Worm (Caenorhabditis elegans) whole organism, young adult: Measurements from ENCODE around the gene puf-12.

Experiments used
- D2030.7 ChIP-seq: fragments of 200-800 bp; sonication (Bioruptor generic); IDR thresholded peaks from 2 replicates; pipeline ENCODE4 v1.3.6; 2022; ENCODE audit warnings: missing genetic modification reagents, missing genetic modification characterization, missing compliant biosample characterization
- F10E7.11 ChIP-seq: sonication (generic microtip); optimal IDR thresholded peaks from 2 replicates; lab custom pipeline; 2017; ENCODE audit warnings: mild to moderate bottlenecking, missing genetic modification characterization, moderate library complexity, missing compliant biosample characterization
- F33H1.4 ChIP-seq: fragments of 200-800 bp; sonication (Bioruptor generic); IDR thresholded peaks from 2 replicates; pipeline ENCODE4 v1.3.6; 2022; ENCODE audit warnings: missing genetic modification reagents, missing genetic modification characterization, missing compliant biosample characterization
- F37B4.10 ChIP-seq: fragments of 200-800 bp; sonication (Bioruptor generic); IDR thresholded peaks from 2 replicates; pipeline ENCODE4 v1.3.6; 2022; ENCODE audit warnings: missing genetic modification characterization, missing compliant biosample characterization
- ZK185.1 ChIP-seq: sonication (generic microtip); optimal IDR thresholded peaks from 2 replicates; lab custom pipeline; 2016; ENCODE audit warnings: mild to moderate bottlenecking, missing genetic modification characterization, missing compliant biosample characterization; ENCODE audit not compliant: poor library complexity, severe bottlenecking
- atf-7 ChIP-seq: sonication (generic microtip); optimal IDR thresholded peaks from 2 replicates; lab custom pipeline; 2017; ENCODE audit warnings: mild to moderate bottlenecking, missing genetic modification characterization, missing compliant biosample characterization
- ceh-40 ChIP-seq: fragments of 200-800 bp; sonication (Bioruptor generic); IDR thresholded peaks from 2 replicates; pipeline ENCODE4 v1.3.6; 2022; ENCODE audit warnings: missing genetic modification characterization, missing compliant biosample characterization
- ceh-91 ChIP-seq: fragments of 200-800 bp; sonication (Bioruptor generic); IDR thresholded peaks from 2 replicates; pipeline ENCODE4 v1.3.6; 2022; ENCODE audit warnings: missing genetic modification reagents, missing genetic modification characterization, missing compliant biosample characterization
- dpff-1 ChIP-seq: sonication (generic microtip); optimal IDR thresholded peaks from 2 replicates; lab custom pipeline; 2017; ENCODE audit warnings: mild to moderate bottlenecking, missing genetic modification characterization, missing compliant biosample characterization
- efl-1 ChIP-seq: fragments of 150-350 bp; optimal IDR thresholded peaks from 2 replicates; lab custom pipeline; 2014; ENCODE audit warnings: missing biosample characterization, missing genetic modification reagents, missing genetic modification characterization
- egrh-3 ChIP-seq: fragments of 200-800 bp; sonication (Bioruptor generic); IDR thresholded peaks from 2 replicates; pipeline ENCODE4 v1.3.6; 2022; ENCODE audit warnings: missing genetic modification reagents, missing genetic modification characterization, missing compliant biosample characterization
- ets-4 ChIP-seq: fragments of 200-800 bp; sonication (Bioruptor generic); optimal IDR thresholded peaks from 2 replicates; lab custom pipeline; 2018; ENCODE audit warnings: mild to moderate bottlenecking, missing genetic modification characterization, missing compliant biosample characterization
- fkh-3 ChIP-seq: sonication (generic microtip); optimal IDR thresholded peaks from 2 replicates; lab custom pipeline; 2016; ENCODE audit warnings: mild to moderate bottlenecking, missing genetic modification characterization, missing compliant biosample characterization
- hmg-1.2 ChIP-seq: fragments of 200-800 bp; sonication (Bioruptor generic); IDR thresholded peaks from 2 replicates; pipeline ENCODE4 v1.3.6; 2022; ENCODE audit warnings: missing genetic modification reagents, missing genetic modification characterization, missing compliant biosample characterization
- let-526 ChIP-seq: fragments of 200-800 bp; sonication (Bioruptor generic); IDR thresholded peaks from 2 replicates; pipeline ENCODE4 v1.3.6; 2022; ENCODE audit warnings: missing genetic modification reagents, missing genetic modification characterization, missing compliant biosample characterization
- lin-26 ChIP-seq: fragments of 200-800 bp; sonication (Bioruptor generic); IDR thresholded peaks from 2 replicates; pipeline ENCODE4 v1.3.6; 2022; ENCODE audit warnings: missing genetic modification reagents, missing genetic modification characterization, missing compliant biosample characterization
- lin-35 ChIP-seq, 3 experiments: fragments of 150-350 bp in 2 of 3; sonication (generic microtip) in 1 of 3; optimal IDR thresholded peaks; 2 replicates each; lab custom pipeline; 2014 to 2018; ENCODE audit warnings: missing biosample characterization in 3 of 3, missing genetic modification characterization in 3 of 3, missing genetic modification reagents in 3 of 3
- lsy-27 ChIP-seq: sonication (generic microtip); optimal IDR thresholded peaks from 2 replicates; lab custom pipeline; 2017; ENCODE audit warnings: missing genetic modification characterization, mild to moderate bottlenecking, missing compliant biosample characterization, antibody characterized with exemption, missing genotype, borderline replicate concordance; ENCODE audit not compliant: insufficient read depth
- madf-10 ChIP-seq: sonication (generic microtip); optimal IDR thresholded peaks from 2 replicates; lab custom pipeline; 2016; ENCODE audit warnings: mild to moderate bottlenecking, missing genetic modification characterization, missing compliant biosample characterization
- nhr-179 ChIP-seq: sonication (generic microtip); optimal IDR thresholded peaks from 2 replicates; lab custom pipeline; 2016; ENCODE audit warnings: mild to moderate bottlenecking, missing genetic modification characterization, missing compliant biosample characterization
- nhr-80 ChIP-seq: sonication (generic microtip); optimal IDR thresholded peaks from 2 replicates; lab custom pipeline; 2016; ENCODE audit warnings: missing genetic modification characterization, missing compliant biosample characterization
- nhr-90 ChIP-seq: sonication (generic microtip); optimal IDR thresholded peaks from 2 replicates; lab custom pipeline; 2016; ENCODE audit warnings: missing genotype, mild to moderate bottlenecking, missing genetic modification characterization, missing compliant biosample characterization
- rcor-1 ChIP-seq: fragments of 200-800 bp; sonication (Bioruptor generic); IDR thresholded peaks from 2 replicates; pipeline ENCODE4 v1.3.6; 2022; ENCODE audit warnings: missing genetic modification reagents, missing genetic modification characterization, missing compliant biosample characterization
- rec-8 ChIP-seq, 2 experiments: sonication (generic microtip); optimal IDR thresholded peaks; 2 replicates each; lab custom pipeline; 2016; ENCODE audit warnings: mild to moderate bottlenecking in 2 of 2, missing genetic modification characterization in 2 of 2, missing genetic modification reagents in 2 of 2, missing genotype in 2 of 2, missing biosample characterization in 1 of 2, missing compliant biosample characterization in 1 of 2, moderate library complexity in 1 of 2
- rpc-1 ChIP-seq, 2 experiments: fragments of 150-350 bp in 1 of 2; sonication (generic microtip) in 1 of 2; optimal IDR thresholded peaks; 2 replicates each; lab custom pipeline; 2014 to 2018; ENCODE audit warnings: missing biosample characterization in 1 of 2, missing genetic modification characterization in 1 of 2, missing genetic modification reagents in 1 of 2, missing genotype in 1 of 2
- sdz-38 ChIP-seq: sonication (generic microtip); optimal IDR thresholded peaks from 2 replicates; lab custom pipeline; 2016; ENCODE audit warnings: missing genotype, missing genetic modification characterization, missing compliant biosample characterization
- somi-1 ChIP-seq: fragments of 200-800 bp; sonication (Bioruptor generic); optimal IDR thresholded peaks from 2 replicates; lab custom pipeline; 2018; ENCODE audit warnings: mild to moderate bottlenecking, missing genetic modification characterization, missing compliant biosample characterization
- tlf-1 ChIP-seq: fragments of 200-800 bp; sonication (Bioruptor generic); optimal IDR thresholded peaks from 2 replicates; lab custom pipeline; 2018; ENCODE audit warnings: mild to moderate bottlenecking, missing genetic modification characterization, missing compliant biosample characterization
- unc-130 ChIP-seq: sonication (generic microtip); optimal IDR thresholded peaks from 2 replicates; lab custom pipeline; 2016; ENCODE audit warnings: missing genetic modification reagents, missing genetic modification characterization, missing compliant biosample characterization
- zfh-2 ChIP-seq: fragments of 200-800 bp; sonication (Bioruptor generic); conservative IDR thresholded peaks from 2 replicates; pipeline ENCODE4 v1.3.6; 2022; ENCODE audit warnings: missing genetic modification reagents, missing genetic modification characterization, missing compliant biosample characterization
- ztf-3 ChIP-seq: fragments of 200-800 bp; sonication (Bioruptor generic); optimal IDR thresholded peaks from 2 replicates; lab custom pipeline; 2018; ENCODE audit warnings: mild to moderate bottlenecking, missing genetic modification characterization, missing compliant biosample characterization
- ztf-6 ChIP-seq: fragments of 200-800 bp; sonication (Bioruptor generic); IDR thresholded peaks from 2 replicates; pipeline ENCODE4 v1.3.6; 2022; ENCODE audit warnings: missing genetic modification reagents, missing genetic modification characterization, missing compliant biosample characterization

Gene puf-12

ce11 chrII:10134285-10134995 lies 34.3 kb downstream of the puf-12 start, which contains the start of gene F27E5.9:
Gene F27E5.9, plus strand, starts transcription at chrII:10134945.
- no peak for TF ChIP-seq tlf-1 (GFP tag; lab: Kevin White, UChicago)
- TF ChIP-seq nhr-80 (tag; lab: Kevin White, UChicago), result peak; percentile 87
- no peak for TF ChIP-seq ztf-3 (GFP tag; lab: Kevin White, UChicago)

ce11 chrII:10136771-10137170 lies 36.7 kb downstream of the puf-12 start:
- TF ChIP-seq rcor-1 (GFP tag; lab: Robert Waterston, UW) (no peak), dpff-1 (tag; lab: Kevin White, UChicago) (no peak), ztf-3 (GFP tag; lab: Kevin White, UChicago) (no peak), lsy-27 (no peak), zfh-2 (GFP tag; lab: Robert Waterston, UW) (no peak), hmg-1.2 (no peak), F33H1.4 (GFP tag; lab: Robert Waterston, UW) (no peak), unc-130 (GFP tag; lab: Kevin White, UChicago) (no peak), nhr-179 (tag; lab: Kevin White, UChicago) (no peak), ceh-40 (GFP tag; lab: Robert Waterston, UW) (no peak), F37B4.10 (GFP tag; lab: Robert Waterston, UW) (no peak), lin-35 (GFP tag; optimal IDR thresholded peaks at IDR 0.05; lab: Kevin White, UChicago) (no peak), fkh-3 (tag; lab: Kevin White, UChicago) (no peak), ZK185.1 (tag; lab: Kevin White, UChicago) (no peak), rpc-1 (optimal IDR thresholded peaks at IDR 0.05; lab: Kevin White, UChicago) (no peak), rpc-1 (tag; optimal IDR thresholded peaks at IDR 0.05; lab: Kevin White, UChicago) (no peak), let-526 (GFP tag; lab: Robert Waterston, UW) (no peak), ets-4 (no peak), nhr-90 (tag; lab: Kevin White, UChicago) (no peak), egrh-3 (GFP tag; lab: Robert Waterston, UW) (no peak)

ce11 chrII:10137358-10137757 lies 37.2 kb downstream of the puf-12 start, which contains the start of gene phg-1:
Gene phg-1, plus strand, starts transcription at chrII:10137658.
- TF ChIP-seq lin-26 (GFP tag; lab: Robert Waterston, UW) (no peak), F10E7.11 (tag; lab: Kevin White, UChicago) (no peak), unc-130 (GFP tag; lab: Kevin White, UChicago) (no peak), sdz-38 (no peak), ceh-91 (GFP tag; lab: Robert Waterston, UW) (no peak), ztf-6 (GFP tag; lab: Robert Waterston, UW) (no peak), efl-1 (GFP tag; lab: Kevin White, UChicago) (no peak), rcor-1 (GFP tag; lab: Robert Waterston, UW) (no peak), ceh-40 (GFP tag; lab: Robert Waterston, UW) (no peak), hmg-1.2 (no peak), D2030.7 (GFP tag; lab: Robert Waterston, UW) (no peak)

- no peak for TF ChIP-seq atf-7
- peak; percentile 68 for TF ChIP-seq nhr-80 (tag; lab: Kevin White, UChicago)
- TF ChIP-seq madf-10, result no peak
- TF ChIP-seq somi-1 (GFP tag; lab: Kevin White, UChicago), result no peak
- no peak for TF ChIP-seq rec-8 (tag; optimal IDR thresholded peaks at IDR 0.05; lab: Kevin White, UChicago)
Measured at ce11 chrII:10139177-10139640, 39.1 kb downstream of the puf-12 start, which contains the start of gene asah-2. Gene asah-2, plus strand, starts transcription at chrII:10139590.
